Worm (Caenorhabditis elegans) whole organism, mixed stage, embryonic: ENCODE results near the gene F43D2.7.

Experiments
- M03D4.4 ChIP-seq: sonication (generic microtip); optimal IDR thresholded peaks from 2 replicates; lab custom pipeline; 2017; ENCODE audit warnings: mild to moderate bottlenecking, missing genetic modification characterization, missing compliant biosample characterization
- bed-3 ChIP-seq: fragments of 200-800 bp; sonication (Bioruptor generic); optimal IDR thresholded peaks from 3 replicates; lab custom pipeline; 2018; ENCODE audit warnings: mild to moderate bottlenecking, missing genetic modification characterization, moderate library complexity, missing compliant biosample characterization
- blmp-1 ChIP-seq: fragments of 150-350 bp; optimal IDR thresholded peaks from 2 replicates; lab custom pipeline; 2014; ENCODE audit warnings: missing biosample characterization, missing genetic modification characterization
- ceh-39 ChIP-seq: fragments of 150-350 bp; optimal IDR thresholded peaks from 2 replicates; lab custom pipeline; 2014; ENCODE audit warnings: missing biosample characterization, missing genetic modification characterization
- cnd-1 ChIP-seq: fragments of 200-800 bp; sonication (Bioruptor generic); optimal IDR thresholded peaks from 2 replicates; lab custom pipeline; 2018; ENCODE audit warnings: mild to moderate bottlenecking, missing genetic modification characterization, missing compliant biosample characterization
- drap-1 ChIP-seq: fragments of 200-800 bp; sonication (Bioruptor generic); optimal IDR thresholded peaks from 3 replicates; lab custom pipeline; 2018; ENCODE audit warnings: mild to moderate bottlenecking, missing genetic modification characterization, missing compliant biosample characterization
- elt-1 ChIP-seq: sonication (generic microtip); optimal IDR thresholded peaks from 2 replicates; lab custom pipeline; 2017; ENCODE audit warnings: missing genetic modification characterization, mild to moderate bottlenecking, missing compliant biosample characterization, antibody characterized with exemption, moderate library complexity, borderline replicate concordance; ENCODE audit not compliant: insufficient read depth
- elt-3 ChIP-seq: fragments of 150-350 bp; optimal IDR thresholded peaks from 2 replicates; lab custom pipeline; 2014; ENCODE audit warnings: missing biosample characterization, missing genetic modification characterization
- flh-1 ChIP-seq: fragments of 200-800 bp; sonication (Bioruptor generic); optimal IDR thresholded peaks from 2 replicates; lab custom pipeline; 2018; ENCODE audit warnings: mild to moderate bottlenecking, missing genetic modification characterization, moderate library complexity, missing compliant biosample characterization
- ham-2 ChIP-seq: fragments of 200-800 bp; sonication (Bioruptor generic); optimal IDR thresholded peaks from 2 replicates; lab custom pipeline; 2018; ENCODE audit warnings: mild to moderate bottlenecking, missing genetic modification characterization, missing compliant biosample characterization
- hlh-1 ChIP-seq: fragments of 150-350 bp; optimal IDR thresholded peaks from 2 replicates; lab custom pipeline; 2014; ENCODE audit warnings: missing biosample characterization, missing genetic modification reagents, missing genetic modification characterization
- lin-32 ChIP-seq: fragments of 200-800 bp; sonication (Bioruptor generic); optimal IDR thresholded peaks from 2 replicates; lab custom pipeline; 2018; ENCODE audit warnings: mild to moderate bottlenecking, missing genetic modification characterization, missing compliant biosample characterization
- lsy-2 ChIP-seq: fragments of 150-350 bp; optimal IDR thresholded peaks from 2 replicates; lab custom pipeline; 2014; ENCODE audit warnings: missing biosample characterization, missing genetic modification characterization
- mab-5 ChIP-seq: fragments of 150-350 bp; optimal IDR thresholded peaks from 2 replicates; lab custom pipeline; 2014; ENCODE audit warnings: missing biosample characterization, missing genetic modification characterization
- mep-1 ChIP-seq: fragments of 150-350 bp; optimal IDR thresholded peaks from 2 replicates; lab custom pipeline; 2017; ENCODE audit warnings: missing biosample characterization, missing genetic modification reagents, missing genetic modification characterization, inconsistent platforms
- nhr-12 ChIP-seq: fragments of 150-350 bp; optimal IDR thresholded peaks from 2 replicates; lab custom pipeline; 2014; ENCODE audit warnings: missing biosample characterization, missing genetic modification characterization
- nhr-2 ChIP-seq: fragments of 150-350 bp; optimal IDR thresholded peaks from 2 replicates; lab custom pipeline; 2014; ENCODE audit warnings: missing biosample characterization, missing genetic modification characterization
- nhr-28 ChIP-seq: fragments of 150-350 bp; optimal IDR thresholded peaks from 2 replicates; lab custom pipeline; 2014; ENCODE audit warnings: missing biosample characterization, missing genetic modification characterization
- nhr-76 ChIP-seq: sonication (generic microtip); optimal IDR thresholded peaks from 2 replicates; lab custom pipeline; 2017; ENCODE audit warnings: missing biosample characterization, missing genetic modification characterization
- snpc-4 ChIP-seq: fragments of 150-350 bp; optimal IDR thresholded peaks from 2 replicates; lab custom pipeline; 2014; ENCODE audit warnings: missing biosample characterization, missing genetic modification characterization
- tbx-8 ChIP-seq: fragments of 200-800 bp; sonication (Bioruptor generic); optimal IDR thresholded peaks from 2 replicates; lab custom pipeline; 2018; ENCODE audit warnings: mild to moderate bottlenecking, missing genetic modification characterization, moderate library complexity, missing compliant biosample characterization
- unc-120 ChIP-seq: sonication (generic microtip); optimal IDR thresholded peaks from 2 replicates; lab custom pipeline; 2017; ENCODE audit warnings: missing genetic modification characterization, missing compliant biosample characterization; ENCODE audit not compliant: poor library complexity, severe bottlenecking
- unc-39 ChIP-seq: fragments of 150-350 bp; optimal IDR thresholded peaks from 2 replicates; lab custom pipeline; 2014; ENCODE audit warnings: missing biosample characterization, missing genetic modification characterization
- zip-8 ChIP-seq: fragments of 150-350 bp; optimal IDR thresholded peaks from 2 replicates; lab custom pipeline; 2014; ENCODE audit warnings: missing biosample characterization, missing genetic modification characterization
- ztf-11 ChIP-seq: fragments of 150-350 bp; optimal IDR thresholded peaks from 2 replicates; lab custom pipeline; 2014; ENCODE audit warnings: missing biosample characterization, missing genetic modification characterization

Gene F43D2.7

DNA sequence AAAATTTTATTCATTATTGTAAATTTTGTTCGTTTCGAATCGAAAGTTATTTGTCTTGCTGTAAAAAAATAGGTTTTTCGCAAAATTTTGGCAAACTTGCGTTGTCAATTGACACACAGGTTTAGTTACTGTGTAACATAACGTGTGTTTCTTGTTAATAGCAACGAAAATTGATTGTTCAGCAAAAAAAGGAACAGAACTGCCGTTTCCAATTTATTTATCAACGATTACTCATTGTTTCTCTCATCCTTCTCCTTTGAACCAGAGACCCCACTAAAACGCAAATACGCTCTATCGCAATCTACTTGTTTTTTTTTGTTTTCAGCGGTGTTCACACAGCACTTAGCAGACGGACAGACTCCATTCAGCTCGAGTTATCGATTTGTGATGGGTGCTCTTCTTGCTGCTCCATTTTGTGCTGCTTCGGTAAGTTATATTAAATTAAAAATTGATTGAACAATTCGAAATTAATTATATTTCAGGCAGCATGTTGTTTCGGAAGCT is 42.2 kb downstream of the F43D2.7 start, which contains the start of gene R11H6.2:
TSS of gene R11H6.2 (plus strand) at position 326 of the 504 bp plus-strand sequence.
- peak; percentile 60 for TF ChIP-seq mep-1 (tag; lab: Kevin White, UChicago)
- no peak for TF ChIP-seq blmp-1 (tag; lab: Kevin White, UChicago)
- TF ChIP-seq unc-39 (tag; lab: Kevin White, UChicago), result no peak
- TF ChIP-seq, all 35 proteins: peak for 1

DNA sequence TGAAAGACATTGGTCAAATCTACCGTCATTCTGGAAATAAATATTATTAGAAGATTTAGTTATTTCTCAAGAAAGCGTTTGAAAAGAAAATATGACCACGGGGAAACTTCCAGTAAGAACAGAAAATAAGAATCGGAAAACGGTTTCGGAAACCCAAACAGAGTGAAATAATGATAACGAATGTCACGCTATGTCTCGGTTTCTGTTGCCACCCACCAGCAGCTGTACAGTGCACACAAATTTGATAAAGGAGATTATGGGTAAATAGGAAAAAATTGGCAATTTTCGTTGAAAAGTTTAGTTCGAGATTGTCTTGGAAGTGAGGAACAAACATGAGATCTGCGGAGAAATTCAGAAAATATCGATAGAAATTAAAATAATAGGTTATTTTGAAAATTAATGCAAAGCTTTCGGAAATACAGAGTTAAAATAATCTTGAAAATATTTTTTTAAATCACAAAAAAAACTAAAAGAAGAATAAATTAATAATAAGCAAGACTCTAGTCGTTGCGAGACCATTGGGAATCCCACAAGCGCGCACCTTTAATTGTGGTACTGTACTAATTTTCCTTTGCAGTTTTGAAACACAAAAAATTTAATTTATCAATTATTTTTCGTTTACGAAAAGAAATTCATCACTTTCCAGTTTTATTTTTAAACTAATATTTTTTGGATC is 42.8 kb downstream of the F43D2.7 start, which contains the start of gene pes-9:
TSS of gene pes-9 (minus strand) at position 30 of the 676 bp plus-strand sequence.
- TF ChIP-seq hlh-1 (tag; lab: Kevin White, UChicago) (no peak), nhr-76 (no peak)

DNA sequence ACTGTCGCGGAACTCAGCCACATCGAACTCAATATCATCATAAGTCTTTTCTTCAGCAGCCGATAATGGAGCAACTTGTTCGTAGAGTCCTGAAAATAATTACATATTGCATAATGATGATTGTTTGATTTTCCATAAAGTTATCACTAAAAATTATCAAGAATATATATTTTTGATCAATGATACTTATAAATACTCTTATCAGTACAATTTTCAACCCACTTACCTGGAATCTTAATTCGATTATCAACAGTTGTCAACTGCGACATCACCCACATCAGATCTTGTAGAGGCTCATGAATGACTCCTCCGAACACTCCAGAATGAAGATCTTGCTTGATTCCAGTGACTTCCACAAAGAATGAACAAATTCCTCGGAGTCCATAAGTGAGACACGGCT is 44.0 kb downstream of the F43D2.7 start:
- TF ChIP-seq cnd-1 (tag; lab: Kevin White, UChicago) (no peak), nhr-2 (tag; lab: Kevin White, UChicago) (no peak), flh-1 (no peak)

DNA sequence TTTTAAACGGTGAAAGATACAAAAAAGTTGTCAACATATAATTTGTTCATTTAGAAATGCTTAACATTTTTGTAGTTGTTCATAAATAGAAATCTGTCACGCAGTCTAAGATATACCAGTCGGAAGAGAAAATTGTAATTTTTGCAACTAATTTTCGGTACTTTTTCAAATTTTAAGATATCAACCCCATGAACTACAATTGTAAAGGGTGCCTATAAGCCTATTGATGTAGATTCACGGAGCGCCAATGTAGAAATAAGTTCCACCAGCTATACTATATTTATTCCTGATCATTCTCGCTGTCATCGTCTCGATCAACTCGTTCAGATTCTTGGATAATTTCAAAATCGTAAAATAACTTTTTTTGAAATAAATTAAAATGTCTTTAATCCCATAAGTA is 45.0 kb downstream of the F43D2.7 start:
- no peak for TF ChIP-seq unc-120 (tag; lab: Kevin White, UChicago)
- TF ChIP-seq tbx-8 (GFP tag; lab: Kevin White, UChicago), result no peak
- TF ChIP-seq ham-2 (GFP tag; lab: Kevin White, UChicago), result no peak
- no peak for TF ChIP-seq ztf-11 (tag; lab: Kevin White, UChicago)
- TF ChIP-seq zip-8, result no peak
- TF ChIP-seq nhr-76, result no peak
- no peak for TF ChIP-seq mab-5
- no peak for TF ChIP-seq nhr-28 (tag; lab: Kevin White, UChicago)
- no peak for TF ChIP-seq cnd-1 (tag; lab: Kevin White, UChicago)
- TF ChIP-seq drap-1 (GFP tag; lab: Kevin White, UChicago), result no peak
- no peak for TF ChIP-seq lsy-2
- no peak for TF ChIP-seq snpc-4 (tag; lab: Kevin White, UChicago)
- TF ChIP-seq bed-3 (GFP tag; lab: Kevin White, UChicago), result no peak
- TF ChIP-seq ceh-39 (tag; lab: Kevin White, UChicago), result no peak
- no peak for TF ChIP-seq elt-1
- no peak for TF ChIP-seq nhr-12 (tag; lab: Kevin White, UChicago)
- no peak for TF ChIP-seq elt-3

DNA sequence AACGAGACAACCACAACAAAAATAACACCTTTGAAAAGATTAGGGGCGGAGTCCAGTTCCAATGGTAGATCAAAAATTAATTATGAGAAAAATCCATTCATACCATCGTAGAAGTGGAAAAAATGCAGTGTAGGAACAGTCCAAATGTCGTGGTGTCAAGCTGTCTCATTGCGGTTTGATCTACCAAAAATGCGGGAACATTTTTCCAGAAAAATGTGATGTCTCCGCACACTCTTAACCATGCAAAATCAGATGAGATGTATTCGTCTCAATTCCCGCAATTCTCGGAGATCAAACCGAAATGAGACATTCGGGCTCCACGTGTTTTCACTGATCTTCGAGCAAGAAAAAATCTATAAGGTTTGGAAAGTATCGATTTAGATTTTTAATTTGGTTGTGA is 45.9 kb downstream of the F43D2.7 start:
- no peak for TF ChIP-seq lin-32
- TF ChIP-seq M03D4.4 (tag; lab: Kevin White, UChicago), result no peak
- TF ChIP-seq blmp-1 (tag; lab: Kevin White, UChicago), result no peak
- no peak for TF ChIP-seq elt-1
- TF ChIP-seq cnd-1 (tag; lab: Kevin White, UChicago), result no peak
- TF ChIP-seq bed-3 (GFP tag; lab: Kevin White, UChicago), result no peak
- TF ChIP-seq elt-3, result no peak
